Worm (Caenorhabditis elegans): ENCODE measurements around the gene ceh-34.

The ceh-34 gene

DNA sequence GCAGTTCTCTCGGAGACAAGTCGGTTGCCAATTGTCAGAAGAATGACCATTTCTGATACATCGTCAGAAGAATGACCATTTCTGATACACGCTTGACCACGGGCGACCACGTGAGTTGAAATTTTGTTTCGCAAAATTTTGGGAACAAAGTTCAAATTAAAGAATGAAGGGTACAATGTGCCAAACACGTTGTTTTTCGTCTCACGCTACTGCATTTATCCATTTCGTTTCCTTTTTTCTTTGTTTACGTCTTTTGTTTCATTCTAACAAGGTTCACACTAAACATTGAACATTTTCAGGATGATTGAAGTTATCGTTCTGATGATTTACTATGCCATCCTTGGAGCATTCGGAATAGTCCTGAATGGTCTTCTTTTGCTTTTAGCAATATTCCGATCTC is 32.1 kb upstream of the ceh-34 start, which contains the start of gene srd-9:
Gene srd-9 (plus strand): TSS at position 301 of the 400 bp plus-strand sequence.
- TF ChIP-seq ztf-25 (GFP tag; IDR thresholded peaks at IDR 0.05) (no peak), bed-2 (GFP tag; IDR thresholded peaks at IDR 0.05) (no peak), C17E4.6 (GFP tag; IDR thresholded peaks at IDR 0.05) (no peak), ztf-6 (GFP tag; IDR thresholded peaks at IDR 0.05) (no peak), hlh-12 (tag; optimal IDR thresholded peaks at IDR 0.05) (no peak), madf-8 (GFP tag; conservative IDR thresholded peaks at IDR 0.05) (no peak), nfya-1 (tag; optimal IDR thresholded peaks at IDR 0.05; ENCODE audit: borderline replicate concordance, insufficient read depth) (no peak), F33H1.4 (GFP tag; IDR thresholded peaks at IDR 0.05) (no peak), madf-3 (GFP tag; IDR thresholded peaks at IDR 0.05) (no peak), F55B11.4 (tag; optimal IDR thresholded peaks at IDR 0.05; ENCODE audit: borderline replicate concordance, insufficient read depth) (no peak), F57A8.1 (GFP tag; optimal IDR thresholded peaks at IDR 0.05) (no peak), B0336.3 (GFP tag; IDR thresholded peaks at IDR 0.05) (no peak), F10E7.11 (tag; optimal IDR thresholded peaks at IDR 0.05) (no peak), rpc-1 (optimal IDR thresholded peaks at IDR 0.05) (no peak), rpc-1 (tag; optimal IDR thresholded peaks at IDR 0.05) (no peak), hmg-1.2 (GFP tag; IDR thresholded peaks at IDR 0.05) (no peak), lin-26 (GFP tag; IDR thresholded peaks at IDR 0.05) (no peak), Y53F4B.3 (GFP tag; IDR thresholded peaks at IDR 0.05) (no peak), D2030.7 (GFP tag; IDR thresholded peaks at IDR 0.05) (no peak), ceh-40 (GFP tag; IDR thresholded peaks at IDR 0.05) (no peak)

DNA sequence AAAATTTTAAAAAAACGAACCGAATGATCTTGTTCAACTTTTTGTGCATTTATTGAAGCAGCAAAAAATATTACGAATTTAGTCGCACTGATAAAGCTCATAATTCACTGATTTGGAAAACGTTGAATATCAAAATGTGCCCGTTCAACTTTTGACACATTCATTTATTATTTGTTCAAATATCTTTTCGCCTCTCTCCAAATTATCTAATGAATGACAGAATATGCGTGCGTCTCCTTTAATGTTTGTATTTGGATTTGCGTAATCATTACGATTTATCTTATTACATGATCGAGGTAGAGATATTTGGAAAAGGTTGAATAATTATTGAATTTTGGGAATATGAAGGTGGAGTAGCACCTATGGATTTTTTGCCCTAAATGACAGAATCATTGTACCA is 30.1 kb upstream of the ceh-34 start, which contains the start of gene T09D3.3:
Gene T09D3.3 (minus strand): TSS at position 101 of the 400 bp plus-strand sequence.
- TF ChIP-seq sptf-2 (GFP tag; optimal IDR thresholded peaks at IDR 0.05) (no peak), xnd-1 (tag; optimal IDR thresholded peaks at IDR 0.05) (no peak), nhr-179 (tag; optimal IDR thresholded peaks at IDR 0.05) (no peak), B0261.1 (tag; optimal IDR thresholded peaks at IDR 0.05) (no peak), let-607 (tag; optimal IDR thresholded peaks at IDR 0.05) (no peak), ekl-4 (GFP tag; IDR thresholded peaks at IDR 0.05) (no peak), ceh-27 (GFP tag; optimal IDR thresholded peaks at IDR 0.05) (no peak), ztf-26 (tag; optimal IDR thresholded peaks at IDR 0.05) (no peak), aptf-3 (GFP tag; IDR thresholded peaks at IDR 0.05) (no peak), F33H1.4 (GFP tag; IDR thresholded peaks at IDR 0.05) (no peak), zfh-2 (GFP tag; conservative IDR thresholded peaks at IDR 0.05) (no peak), hmg-1.2 (GFP tag; IDR thresholded peaks at IDR 0.05) (no peak), madf-3 (GFP tag; IDR thresholded peaks at IDR 0.05) (no peak)

DNA sequence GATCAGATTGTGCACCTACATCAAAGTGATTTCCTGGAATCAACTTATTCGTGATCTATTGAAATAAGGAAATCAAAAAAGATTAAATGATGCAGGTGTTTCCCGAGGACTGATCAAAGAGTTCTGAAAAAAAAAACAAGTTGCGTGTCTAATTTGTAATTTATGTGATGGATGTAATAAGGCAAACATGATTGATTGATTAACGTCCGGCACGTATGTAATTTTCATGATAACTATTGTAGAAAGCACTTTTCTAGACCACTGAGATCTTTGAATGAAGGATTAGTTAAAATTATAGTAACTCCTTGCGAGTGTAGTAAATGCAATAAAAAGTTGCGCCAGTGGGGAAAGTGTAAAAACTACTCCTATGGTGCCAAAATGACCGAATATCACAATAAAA is 26.0 kb upstream of the ceh-34 start, which contains the start of gene srg-25:
Gene srg-25 (minus strand): TSS at position 101 of the 400 bp plus-strand sequence.
- TF ChIP-seq F37B4.10 (GFP tag; IDR thresholded peaks at IDR 0.05) = no peak

DNA sequence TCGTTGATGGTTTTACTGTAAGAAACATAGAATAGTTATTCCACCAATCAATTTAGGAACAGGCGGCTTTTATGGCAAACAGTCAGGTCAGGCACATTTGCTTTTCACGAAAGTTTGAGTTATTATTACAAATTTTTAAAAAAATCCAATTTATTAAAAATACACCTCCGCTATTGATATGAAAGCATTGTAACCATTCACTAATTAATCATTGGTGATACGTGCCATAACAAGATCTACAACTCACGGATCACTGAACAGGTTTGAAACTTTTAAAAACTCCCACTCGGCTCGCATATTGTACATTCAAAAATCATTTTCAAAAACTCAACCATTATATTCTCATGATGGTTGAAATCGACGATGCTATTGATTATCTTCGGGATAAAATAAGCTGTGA is 20.1 kb upstream of the ceh-34 start, which contains the start of gene srg-27:
Gene srg-27 (plus strand): TSS at position 301 of the 400 bp plus-strand sequence.
- TF ChIP-seq cebp-1 (GFP tag; IDR thresholded peaks at IDR 0.05) = no peak
- TF ChIP-seq cebp-1 (tag; optimal IDR thresholded peaks at IDR 0.05) = no peak
- no peak for TF ChIP-seq ceh-79 (tag; optimal IDR thresholded peaks at IDR 0.05)
- no peak for TF ChIP-seq ztf-18 (tag; optimal IDR thresholded peaks at IDR 0.05)
- no peak for TF ChIP-seq cebp-2 (GFP tag; IDR thresholded peaks at IDR 0.05)
- TF ChIP-seq F37B4.10 (GFP tag; IDR thresholded peaks at IDR 0.05) = no peak
- no peak for TF ChIP-seq nhr-27 (tag; optimal IDR thresholded peaks at IDR 0.05)
- no peak for TF ChIP-seq attf-5 (GFP tag; optimal IDR thresholded peaks at IDR 0.05)
